Worm (Caenorhabditis elegans) whole organism, L2 larva: Measurements from ENCODE around the gene mdt-21.

Experiments
- egl-27 ChIP-seq: sonication (generic microtip); optimal IDR thresholded peaks from 3 replicates; lab custom pipeline; 2017; ENCODE audit warnings: missing biosample characterization, missing genetic modification reagents, missing genetic modification characterization
- lin-39 ChIP-seq: fragments of 150-350 bp; optimal IDR thresholded peaks from 2 replicates; lab custom pipeline; 2014; ENCODE audit warnings: missing biosample characterization, missing genetic modification reagents, missing genetic modification characterization
- lsy-2 ChIP-seq, 2 experiments: fragments of 150-350 bp in 1 of 2; sonication (generic microtip) in 1 of 2; optimal IDR thresholded peaks; 2 replicates each; lab custom pipeline; 2014 to 2017; ENCODE audit warnings: missing biosample characterization in 2 of 2, missing genetic modification characterization in 2 of 2
- mab-5 ChIP-seq: fragments of 150-350 bp; optimal IDR thresholded peaks from 2 replicates; lab custom pipeline; 2014; ENCODE audit warnings: missing biosample characterization, missing genetic modification characterization
- nhr-10 ChIP-seq: sonication (generic microtip); optimal IDR thresholded peaks from 2 replicates; lab custom pipeline; 2017; ENCODE audit warnings: missing biosample characterization, missing genetic modification characterization
- nhr-11 ChIP-seq: fragments of 150-350 bp; optimal IDR thresholded peaks from 2 replicates; lab custom pipeline; 2014; ENCODE audit warnings: missing biosample characterization, missing genetic modification characterization
- nhr-77 ChIP-seq: fragments of 150-350 bp; optimal IDR thresholded peaks from 2 replicates; lab custom pipeline; 2014; ENCODE audit warnings: missing biosample characterization, missing genetic modification characterization
- skn-1 ChIP-seq: sonication (generic microtip); optimal IDR thresholded peaks from 2 replicates; lab custom pipeline; 2017; ENCODE audit warnings: missing biosample characterization, missing genetic modification characterization
- zag-1 ChIP-seq: fragments of 150-350 bp; optimal IDR thresholded peaks from 2 replicates; lab custom pipeline; 2014; ENCODE audit warnings: missing biosample characterization, missing genetic modification characterization
- ztf-11 ChIP-seq: sonication (generic microtip); optimal IDR thresholded peaks from 2 replicates; lab custom pipeline; 2017; ENCODE audit warnings: missing biosample characterization, missing genetic modification characterization

- TF ChIP-seq nhr-77 (tag; lab: Kevin White, UChicago) (no peak), lsy-2 (tag; optimal IDR thresholded peaks at IDR 0.05; lab: Kevin White, UChicago) (no peak), ztf-11 (no peak), zag-1 (tag; lab: Kevin White, UChicago) (no peak), nhr-10 (tag; lab: Kevin White, UChicago) (no peak), skn-1 (tag; lab: Kevin White, UChicago) (no peak), mab-5 (no peak), lin-39 (tag; lab: Kevin White, UChicago) (no peak), nhr-11 (tag; lab: Kevin White, UChicago) (no peak), egl-27 (tag; lab: Kevin White, UChicago) (no peak)
Measured at ce11 chrIII:11816523-11817003, 39.1 kb downstream of the mdt-21 start, which contains the start of gene C18D11.1.
